Worm (Caenorhabditis elegans) whole organism, late embryonic: ENCODE measurements around the gene him-17.

Experiments used
- Y22D7AL.16 ChIP-seq: sonication (generic microtip); optimal IDR thresholded peaks from 2 replicates; lab custom pipeline; 2016; ENCODE audit warnings: missing genetic modification characterization, missing compliant biosample characterization
- ama-1 ChIP-seq: fragments of 150-350 bp; optimal IDR thresholded peaks from 2 replicates; lab custom pipeline; 2014
- ceh-19 ChIP-seq: fragments of 200-800 bp; sonication (Bioruptor generic); optimal IDR thresholded peaks from 2 replicates; lab custom pipeline; 2018; ENCODE audit warnings: mild to moderate bottlenecking, missing genetic modification characterization, missing compliant biosample characterization
- fkh-6 ChIP-seq: sonication (generic microtip); optimal IDR thresholded peaks from 2 replicates; lab custom pipeline; 2016; ENCODE audit warnings: missing genetic modification characterization, missing compliant biosample characterization
- nhr-11 ChIP-seq: fragments of 150-350 bp; optimal IDR thresholded peaks from 2 replicates; lab custom pipeline; 2014; ENCODE audit warnings: missing biosample characterization, missing genetic modification characterization
- nhr-232 ChIP-seq: sonication (generic microtip); optimal IDR thresholded peaks from 2 replicates; lab custom pipeline; 2016; ENCODE audit warnings: missing genetic modification characterization, missing compliant biosample characterization
- pha-2 ChIP-seq: sonication (generic microtip); optimal IDR thresholded peaks from 2 replicates; lab custom pipeline; 2017; ENCODE audit warnings: mild to moderate bottlenecking, missing genetic modification characterization, missing compliant biosample characterization
- pqm-1 ChIP-seq: sonication (generic microtip); optimal IDR thresholded peaks from 2 replicates; lab custom pipeline; 2016; ENCODE audit warnings: missing genetic modification characterization, missing compliant biosample characterization
- rnt-1 ChIP-seq: sonication (generic microtip); optimal IDR thresholded peaks from 2 replicates; lab custom pipeline; 2016; ENCODE audit warnings: missing genetic modification characterization, missing compliant biosample characterization
- unc-3 ChIP-seq, 2 experiments: fragments of 200-800 bp in 1 of 2; sonication (Bioruptor generic) in 1 of 2; sonication (generic microtip) in 1 of 2; conservative IDR thresholded peaks in 1 of 2; optimal IDR thresholded peaks in 1 of 2; 2 replicates each; pipeline versions ENCODE4 v1.3.6 to Lab custom; 2016 to 2022; ENCODE audit warnings: missing compliant biosample characterization in 2 of 2, missing genetic modification characterization in 2 of 2, missing genetic modification reagents in 1 of 2
- ztf-16 ChIP-seq: sonication (generic microtip); optimal IDR thresholded peaks from 2 replicates; lab custom pipeline; 2017; ENCODE audit warnings: missing genetic modification characterization, missing compliant biosample characterization

DNA sequence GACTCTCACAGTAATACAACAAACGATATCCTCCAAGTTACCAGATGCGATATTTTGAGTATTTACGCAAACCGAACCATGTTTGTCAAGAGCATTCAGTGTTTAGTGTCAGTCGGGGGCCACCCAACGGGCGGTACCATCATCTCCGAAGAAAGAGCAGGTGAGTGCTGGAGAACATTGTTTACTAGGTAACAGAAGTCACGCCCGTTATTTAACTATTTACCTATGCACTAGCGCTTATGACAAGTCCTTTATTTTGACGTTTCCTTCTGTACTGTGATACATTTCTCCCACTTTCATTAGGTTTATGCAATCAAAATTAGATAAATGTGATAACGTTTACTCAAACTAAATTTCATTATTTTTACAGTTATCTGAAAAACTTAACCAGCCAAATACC, 33.1 kb downstream of the him-17 start, which contains the start of gene F57B1.6:
- TF ChIP-seq Y22D7AL.16, result no peak
- TF ChIP-seq pqm-1 (tag; lab: Kevin White, UChicago), result no peak
- no peak for TF ChIP-seq rnt-1
- TF ChIP-seq ceh-19 (GFP tag; lab: Kevin White, UChicago), result no peak
- TF ChIP-seq fkh-6 (tag; lab: Kevin White, UChicago), result no peak
- TF ChIP-seq ztf-16 (tag; lab: Kevin White, UChicago), result no peak
- TF ChIP-seq nhr-232, result no peak
- no peak for TF ChIP-seq pha-2 (tag; lab: Kevin White, UChicago)
- no peak for TF ChIP-seq nhr-11 (tag; lab: Kevin White, UChicago)
- no peak for TF ChIP-seq ama-1
- TF ChIP-seq unc-3 (GFP tag; conservative IDR thresholded peaks at IDR 0.05; lab: Robert Waterston, UW), result no peak
- no peak for TF ChIP-seq unc-3 (tag; optimal IDR thresholded peaks at IDR 0.05; lab: Kevin White, UChicago)
